Worm (Caenorhabditis elegans) whole organism, L1 larva: ENCODE measurements around the gene C32D5.14.

ENCODE experiments used
- C16A3.4 ChIP-seq: fragments of 150-350 bp; optimal IDR thresholded peaks from 2 replicates; lab custom pipeline; 2014; ENCODE audit warnings: missing biosample characterization, missing genetic modification characterization
- C34B4.2 ChIP-seq: sonication (generic microtip); optimal IDR thresholded peaks from 2 replicates; lab custom pipeline; 2017; ENCODE audit warnings: mild to moderate bottlenecking, missing genetic modification characterization, missing compliant biosample characterization
- F16B12.6 ChIP-seq: fragments of 150-350 bp; optimal IDR thresholded peaks from 2 replicates; lab custom pipeline; 2014; ENCODE audit warnings: missing biosample characterization, missing genetic modification characterization
- aha-1 ChIP-seq: fragments of 150-350 bp; optimal IDR thresholded peaks from 2 replicates; lab custom pipeline; 2014; ENCODE audit warnings: missing biosample characterization, missing genetic modification characterization
- alr-1 ChIP-seq: fragments of 200-800 bp; sonication (Bioruptor generic); optimal IDR thresholded peaks from 2 replicates; lab custom pipeline; 2018; ENCODE audit warnings: borderline replicate concordance, mild to moderate bottlenecking, missing genetic modification characterization, missing compliant biosample characterization
- ama-1 ChIP-seq: fragments of 150-350 bp; optimal IDR thresholded peaks from 2 replicates; lab custom pipeline; 2014
- ceh-8 ChIP-seq: fragments of 200-800 bp; sonication (Bioruptor generic); optimal IDR thresholded peaks from 2 replicates; lab custom pipeline; 2018; ENCODE audit warnings: mild to moderate bottlenecking, missing genetic modification characterization, moderate library complexity, missing compliant biosample characterization
- ces-1 ChIP-seq: fragments of 150-350 bp; optimal IDR thresholded peaks from 2 replicates; lab custom pipeline; 2014; ENCODE audit warnings: missing biosample characterization, missing genetic modification reagents, missing genetic modification characterization
- dpl-1 ChIP-seq, 3 experiments: fragments of 150-350 bp in 2 of 3; sonication (generic microtip) in 1 of 3; optimal IDR thresholded peaks; 2 replicates each; lab custom pipeline; 2014 to 2017; ENCODE audit warnings: missing biosample characterization in 3 of 3, missing genetic modification characterization in 3 of 3, missing genetic modification reagents in 3 of 3
- dsc-1 ChIP-seq: sonication (generic microtip); optimal IDR thresholded peaks from 2 replicates; lab custom pipeline; 2016; ENCODE audit warnings: mild to moderate bottlenecking, missing genetic modification characterization, missing compliant biosample characterization
- efl-1 ChIP-seq, 4 experiments: fragments of 150-350 bp; optimal IDR thresholded peaks in 3 of 4; peaks in 1 of 4; 1 replicate in 1 of 4; 2 replicates in 3 of 4; lab custom pipeline; 2014; ENCODE audit warnings: missing biosample characterization in 2 of 4, missing genetic modification characterization in 2 of 4, missing genetic modification reagents in 2 of 4
- egl-27 ChIP-seq, 2 experiments: fragments of 150-350 bp in 1 of 2; sonication (generic microtip); optimal IDR thresholded peaks; 3 replicates each; lab custom pipeline; 2017 to 2018; ENCODE audit warnings: missing biosample characterization in 2 of 2, missing genetic modification characterization in 2 of 2, missing genetic modification reagents in 2 of 2
- elt-2 ChIP-seq: sonication (generic microtip); optimal IDR thresholded peaks from 2 replicates; lab custom pipeline; 2016; ENCODE audit warnings: missing genetic modification characterization, mild to moderate bottlenecking, inconsistent platforms, missing compliant biosample characterization, missing genetic modification reagents
- elt-3 ChIP-seq, 6 experiments: fragments of 150-350 bp in 1 of 6; sonication (generic microtip); optimal IDR thresholded peaks; 2 replicates each; lab custom pipeline; 2017 to 2018; ENCODE audit warnings: missing biosample characterization in 6 of 6, missing genetic modification characterization in 6 of 6, inconsistent platforms in 1 of 6
- fkh-10 ChIP-seq: sonication (generic microtip); optimal IDR thresholded peaks from 2 replicates; lab custom pipeline; 2017; ENCODE audit warnings: missing biosample characterization, missing genetic modification reagents, missing genetic modification characterization
- fkh-4 ChIP-seq: sonication (generic microtip); optimal IDR thresholded peaks from 2 replicates; lab custom pipeline; 2016; ENCODE audit warnings: missing compliant biosample characterization, missing genetic modification characterization, borderline replicate concordance
- fkh-8 ChIP-seq: sonication (generic microtip); optimal IDR thresholded peaks from 2 replicates; lab custom pipeline; 2016; ENCODE audit warnings: mild to moderate bottlenecking, missing genetic modification characterization, missing compliant biosample characterization
- grh-1 ChIP-seq: fragments of 200-800 bp; sonication (Bioruptor generic); IDR thresholded peaks from 2 replicates; pipeline ENCODE4 v1.3.6; 2022; ENCODE audit warnings: missing genetic modification reagents, missing genetic modification characterization, missing compliant biosample characterization
- hlh-4 ChIP-seq: sonication (generic microtip); optimal IDR thresholded peaks from 2 replicates; lab custom pipeline; 2016; ENCODE audit warnings: mild to moderate bottlenecking, missing genetic modification characterization, missing compliant biosample characterization
- lin-13 ChIP-seq: fragments of 150-350 bp; optimal IDR thresholded peaks from 2 replicates; lab custom pipeline; 2014; ENCODE audit warnings: missing biosample characterization, missing genetic modification reagents, missing genetic modification characterization
- lin-14 ChIP-seq: fragments of 200-800 bp; sonication (Bioruptor generic); optimal IDR thresholded peaks from 2 replicates; lab custom pipeline; 2018; ENCODE audit warnings: mild to moderate bottlenecking, missing genetic modification characterization, moderate library complexity, missing compliant biosample characterization
- lir-3 ChIP-seq: sonication (generic microtip); optimal IDR thresholded peaks from 2 replicates; lab custom pipeline; 2016; ENCODE audit warnings: mild to moderate bottlenecking, missing genetic modification characterization, moderate library complexity, missing compliant biosample characterization; ENCODE audit not compliant: poor library complexity
- mep-1 ChIP-seq: fragments of 150-350 bp; optimal IDR thresholded peaks from 2 replicates; lab custom pipeline; 2014; ENCODE audit warnings: missing biosample characterization, missing genetic modification characterization
- nhr-20 ChIP-seq: sonication (generic microtip); optimal IDR thresholded peaks from 2 replicates; lab custom pipeline; 2016; ENCODE audit warnings: mild to moderate bottlenecking, missing genetic modification characterization, missing compliant biosample characterization
- nhr-28 ChIP-seq: fragments of 150-350 bp; optimal IDR thresholded peaks from 2 replicates; lab custom pipeline; 2014; ENCODE audit warnings: missing biosample characterization, missing genetic modification characterization
- nhr-47 ChIP-seq: sonication (generic microtip); optimal IDR thresholded peaks from 2 replicates; lab custom pipeline; 2016; ENCODE audit warnings: mild to moderate bottlenecking, missing genetic modification characterization, moderate library complexity, missing compliant biosample characterization
- nhr-71 ChIP-seq: sonication (generic microtip); optimal IDR thresholded peaks from 2 replicates; lab custom pipeline; 2016; ENCODE audit warnings: mild to moderate bottlenecking, missing genetic modification characterization, moderate library complexity, missing compliant biosample characterization
- nhr-77 ChIP-seq: fragments of 150-350 bp; optimal IDR thresholded peaks from 2 replicates; lab custom pipeline; 2014; ENCODE audit warnings: missing biosample characterization, missing genetic modification characterization
- nhr-85 ChIP-seq: sonication (generic microtip); peaks from one replicate; lab custom pipeline; 2016; ENCODE audit warnings: missing genetic modification characterization, inconsistent platforms, missing compliant biosample characterization
- nhr-90 ChIP-seq: sonication (generic microtip); optimal IDR thresholded peaks from 2 replicates; lab custom pipeline; 2016; ENCODE audit warnings: mild to moderate bottlenecking, missing genetic modification characterization, missing compliant biosample characterization; ENCODE audit not compliant: poor library complexity
- pax-3 ChIP-seq: fragments of 200-800 bp; sonication (Bioruptor generic); optimal IDR thresholded peaks from 2 replicates; lab custom pipeline; 2018; ENCODE audit warnings: mild to moderate bottlenecking, missing genetic modification characterization, moderate library complexity, missing compliant biosample characterization
- sox-4 ChIP-seq: sonication (generic microtip); optimal IDR thresholded peaks from 2 replicates; lab custom pipeline; 2016; ENCODE audit warnings: missing genetic modification characterization, missing compliant biosample characterization
- sptf-1 ChIP-seq: fragments of 150-350 bp; optimal IDR thresholded peaks from 2 replicates; lab custom pipeline; 2014; ENCODE audit warnings: missing biosample characterization, missing genetic modification characterization
- sup-37 ChIP-seq: fragments of 200-800 bp; sonication (Bioruptor generic); optimal IDR thresholded peaks from 2 replicates; lab custom pipeline; 2018; ENCODE audit warnings: mild to moderate bottlenecking, missing genetic modification characterization, missing compliant biosample characterization
- swsn-7 ChIP-seq: sonication (generic microtip); optimal IDR thresholded peaks from 2 replicates; lab custom pipeline; 2016; ENCODE audit warnings: missing genetic modification characterization, missing compliant biosample characterization
- tlp-1 ChIP-seq: fragments of 150-350 bp; optimal IDR thresholded peaks from 2 replicates; lab custom pipeline; 2014; ENCODE audit warnings: missing biosample characterization, missing genetic modification characterization
- unc-130 ChIP-seq: fragments of 150-350 bp; optimal IDR thresholded peaks from 2 replicates; lab custom pipeline; 2017; ENCODE audit warnings: missing biosample characterization, missing genetic modification characterization, inconsistent platforms
- unc-30 ChIP-seq: sonication (generic microtip); optimal IDR thresholded peaks from 2 replicates; lab custom pipeline; 2017; ENCODE audit warnings: missing biosample characterization, missing genetic modification characterization
- unc-86 ChIP-seq: sonication (generic microtip); optimal IDR thresholded peaks from 2 replicates; lab custom pipeline; 2016; ENCODE audit warnings: missing genetic modification characterization, missing compliant biosample characterization
- unc-98 ChIP-seq: fragments of 200-800 bp; sonication (Bioruptor generic); IDR thresholded peaks from 2 replicates; pipeline ENCODE4 v1.3.6; 2022; ENCODE audit warnings: missing genetic modification characterization, missing compliant biosample characterization
- vab-15 ChIP-seq: sonication (generic microtip); optimal IDR thresholded peaks from 2 replicates; lab custom pipeline; 2017; ENCODE audit warnings: missing genotype, mild to moderate bottlenecking, missing genetic modification characterization, missing compliant biosample characterization
- xbp-1 ChIP-seq: sonication (generic microtip); optimal IDR thresholded peaks from 2 replicates; lab custom pipeline; 2016; ENCODE audit warnings: missing genetic modification characterization, missing compliant biosample characterization
- ztf-4 ChIP-seq: fragments of 150-350 bp; optimal IDR thresholded peaks from 2 replicates; lab custom pipeline; 2014; ENCODE audit warnings: missing biosample characterization, missing genetic modification characterization

C32D5.14 gene

ce11 chrII:6306125-6306524, 29.2 kb upstream of the C32D5.14 start, which contains the start of gene C29F5.8:
Gene C29F5.8, plus strand, starts transcription at chrII:6306425.
- TF ChIP-seq nhr-28 (tag; lab: Kevin White, UChicago) (no peak), sptf-1 (tag; lab: Kevin White, UChicago) (no peak), F16B12.6 (no peak), pax-3 (tag; lab: Kevin White, UChicago) (no peak), ama-1 (no peak), tlp-1 (no peak), C34B4.2 (tag; lab: Kevin White, UChicago) (no peak), ces-1 (GFP tag; lab: Kevin White, UChicago) (no peak), ceh-8 (no peak), hlh-4 (tag; lab: Kevin White, UChicago) (no peak)

ce11 chrII:6309198-6309597, 26.1 kb upstream of the C32D5.14 start, which contains the start of gene glb-10:
Gene glb-10, minus strand, starts transcription at chrII:6309298.
- TF ChIP-seq fkh-4 (tag; lab: Kevin White, UChicago) (no peak), hlh-4 (tag; lab: Kevin White, UChicago) (no peak), sup-37 (no peak), unc-30 (no peak), sptf-1 (tag; lab: Kevin White, UChicago) (no peak), unc-98 (GFP tag; lab: Robert Waterston, UW) (no peak), grh-1 (GFP tag; lab: Robert Waterston, UW) (no peak), elt-2 (tag; lab: Kevin White, UChicago) (no peak), aha-1 (tag; lab: Kevin White, UChicago) (no peak), lir-3 (tag; lab: Kevin White, UChicago) (no peak), nhr-77 (tag; lab: Kevin White, UChicago) (no peak), alr-1 (tag; lab: Kevin White, UChicago) (no peak), nhr-90 (tag; lab: Kevin White, UChicago) (no peak), ztf-4 (no peak)
- TF ChIP-seq, all 84 proteins: peak for 0

- TF ChIP-seq nhr-47 (peak; percentile 10), pax-3 (tag; lab: Kevin White, UChicago) (peak; percentile 21), fkh-8 (peak; percentile 69), lin-13 (GFP tag; lab: Kevin White, UChicago) (no peak), elt-3 (tag; optimal IDR thresholded peaks at IDR 0.05; lab: Kevin White, UChicago) (no peak), fkh-10 (peak; percentile 46), nhr-71 (peak; percentile 51), lin-14 (peak; percentile 7), egl-27 (tag; optimal IDR thresholded peaks at IDR 0.05; lab: Kevin White, UChicago) (no peak)
- TF ChIP-seq, all 84 proteins: peak for 6
Observed at ce11 chrII:6311459-6311858, 23.8 kb upstream of the C32D5.14 start.

- TF ChIP-seq elt-2 (tag; lab: Kevin White, UChicago) = no peak
- TF ChIP-seq efl-1 (optimal IDR thresholded peaks at IDR 0.05; lab: Kevin White, UChicago) = no peak
- peak in 1 of 2 experiments; percentile 55 for TF ChIP-seq efl-1 (GFP tag; optimal IDR thresholded peaks at IDR 0.05 in 1 of 2; lab: Kevin White, UChicago)
- no peak for TF ChIP-seq sox-4 (tag; lab: Kevin White, UChicago)
Observed at ce11 chrII:6311888-6312287, 23.4 kb upstream of the C32D5.14 start.

ce11 chrII:6320655-6321388, 14.5 kb upstream of the C32D5.14 start, which contains the start of gene efr-3:
Gene efr-3, minus strand, starts transcription at chrII:6321159.
- TF ChIP-seq dpl-1 (GFP tag; optimal IDR thresholded peaks at IDR 0.05; lab: Kevin White, UChicago) = peak; percentile 89 to 95 (median 93)
- no peak for TF ChIP-seq dsc-1
- TF ChIP-seq vab-15 (tag; lab: Kevin White, UChicago) = no peak
- TF ChIP-seq ces-1 (GFP tag; lab: Kevin White, UChicago) = no peak
- peak; percentile 60 for TF ChIP-seq nhr-71
- peak; percentile 38 for TF ChIP-seq nhr-20 (tag; lab: Kevin White, UChicago)
- TF ChIP-seq C34B4.2 (tag; lab: Kevin White, UChicago) = no peak
- TF ChIP-seq efl-1 (optimal IDR thresholded peaks at IDR 0.05; lab: Kevin White, UChicago) = peak; percentile 81 to 93
- peak; percentile 94 to 99 for TF ChIP-seq efl-1 (GFP tag; optimal IDR thresholded peaks at IDR 0.05 in 1 of 2; lab: Kevin White, UChicago)
- peak; percentile 47 for TF ChIP-seq lin-14
- TF ChIP-seq mep-1 = peak; percentile 62
- TF ChIP-seq C16A3.4 (tag; lab: Kevin White, UChicago) = peak; percentile 16
- peak; percentile 51 for TF ChIP-seq nhr-85 (tag; lab: Kevin White, UChicago)
- TF ChIP-seq xbp-1 = peak; percentile 55
- no peak for TF ChIP-seq fkh-4 (tag; lab: Kevin White, UChicago)
- peak; percentile 28 for TF ChIP-seq unc-86
- TF ChIP-seq unc-130 (tag; lab: Kevin White, UChicago) = no peak
- TF ChIP-seq swsn-7 = peak; percentile 21
